Fruit fly (Drosophila melanogaster): ENCODE results near the gene CG7988.

CG7988 gene

DNA sequence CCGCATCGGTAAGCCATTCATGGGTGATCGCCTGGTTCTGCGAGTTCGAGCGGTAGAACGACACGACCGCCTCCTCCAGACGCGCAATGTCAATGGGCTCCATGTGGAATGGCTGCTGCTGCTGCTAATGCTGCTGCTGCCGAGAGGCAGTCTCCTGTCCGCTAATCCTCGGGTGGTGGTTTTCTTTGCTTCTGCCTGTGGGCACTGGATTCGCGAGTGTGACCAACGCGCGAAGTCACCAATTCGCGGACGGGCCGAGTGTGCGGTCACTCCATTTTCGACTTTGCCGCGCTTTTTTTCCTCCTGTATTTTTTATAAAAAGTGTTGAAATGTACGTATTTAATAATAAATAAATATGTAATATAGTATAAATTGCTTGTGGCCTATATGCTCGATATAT is 37.1 kb upstream of the CG7988 start, which contains the start of gene cdm (continued):
- peak; percentile 21; the same call in 1 of the 2 replicates for TF ChIP-seq unc-4 (GFP tag; IDR thresholded peaks at IDR 0.05; ENCODE audit: partially characterized antibody)
- no peak for TF ChIP-seq otp (GFP tag; IDR thresholded peaks at IDR 0.05)
- no peak for TF ChIP-seq dmrt11E (tag; optimal IDR thresholded peaks at IDR 0.05)
- TF ChIP-seq Atf6 (GFP tag; IDR thresholded peaks at IDR 0.05): no peak
- no peak for TF ChIP-seq CG8765 (GFP tag; IDR thresholded peaks at IDR 0.05)
- TF ChIP-seq CG10366 (GFP tag; IDR thresholded peaks at IDR 0.05): no peak
- no peak for TF ChIP-seq al (GFP tag; IDR thresholded peaks at IDR 0.05)
- TF ChIP-seq crol (GFP tag; IDR thresholded peaks at IDR 0.05): no peak
- TF ChIP-seq YL-1 (GFP tag; optimal IDR thresholded peaks at IDR 0.05): peak; percentile 42
- TF ChIP-seq jigr1 (GFP tag; IDR thresholded peaks at IDR 0.05): no peak
- 0 out of 2 replicates have a peak, but pooled peaks have one; percentile 37 for TF ChIP-seq CG13287 (GFP tag; IDR thresholded peaks at IDR 0.05; ENCODE audit: partially characterized antibody)
- TF ChIP-seq NC2β (GFP tag; optimal IDR thresholded peaks at IDR 0.05): no peak
- no peak for TF ChIP-seq sd (tag; optimal IDR thresholded peaks at IDR 0.05)
- no peak for TF ChIP-seq CG10543 (GFP tag; optimal IDR thresholded peaks at IDR 0.05)
- TF ChIP-seq Mrtf (GFP tag; IDR thresholded peaks at IDR 0.05): no peak
- TF ChIP-seq CG33557 (GFP tag; optimal IDR thresholded peaks at IDR 0.05): no peak
- no peak for TF ChIP-seq CoRest (tag; optimal IDR thresholded peaks at IDR 0.05)
- TF ChIP-seq CG34224 (GFP tag; IDR thresholded peaks at IDR 0.05; ENCODE audit: partially characterized antibody): peak; percentile 22; the same call in 1 of the 3 replicates
- TF ChIP-seq D19B (GFP tag; optimal IDR thresholded peaks at IDR 0.05): no peak
- no peak for TF ChIP-seq CG3281 (GFP tag; optimal IDR thresholded peaks at IDR 0.05)
- no peak for TF ChIP-seq zfh2 (GFP tag; optimal IDR thresholded peaks at IDR 0.05)
- TF ChIP-seq Scr (GFP tag; IDR thresholded peaks at IDR 0.05; ENCODE audit: partially characterized antibody): no peak; the same call in 1 of the 2 replicates
- TF ChIP-seq ara (GFP tag; IDR thresholded peaks at IDR 0.05): no peak
- no peak for TF ChIP-seq H15 (GFP tag; IDR thresholded peaks at IDR 0.05)
- TF ChIP-seq CG31388 (GFP tag; optimal IDR thresholded peaks at IDR 0.05): no peak
- no peak for TF ChIP-seq NC2α (GFP tag; optimal IDR thresholded peaks at IDR 0.05)
- no peak for TF ChIP-seq CTCF (GFP tag; optimal IDR thresholded peaks at IDR 0.05)
- no peak for TF ChIP-seq fd96Cb (tag; optimal IDR thresholded peaks at IDR 0.05)
- no peak for TF ChIP-seq CG30020 (tag; optimal IDR thresholded peaks at IDR 0.05)
- TF ChIP-seq CG6272 (GFP tag; IDR thresholded peaks at IDR 0.05): no peak
- no peak for TF ChIP-seq gcm (GFP tag; optimal IDR thresholded peaks at IDR 0.05)
- TF ChIP-seq klu (GFP tag; IDR thresholded peaks at IDR 0.05): no peak
- TF ChIP-seq CG2116 (GFP tag; optimal IDR thresholded peaks at IDR 0.05): peak; percentile 27
- no peak for TF ChIP-seq CHES-1-like (GFP tag; optimal IDR thresholded peaks at IDR 0.05)
- TF ChIP-seq ap (GFP tag; IDR thresholded peaks at IDR 0.05): no peak
- no peak for TF ChIP-seq CG9727 (GFP tag; optimal IDR thresholded peaks at IDR 0.05)
- TF ChIP-seq CG6765 (GFP tag; optimal IDR thresholded peaks at IDR 0.05): peak; percentile 6
- no peak for TF ChIP-seq Gug (GFP tag; IDR thresholded peaks at IDR 0.05)
- peak; percentile 80 for TF ChIP-seq CG15514 (GFP tag; optimal IDR thresholded peaks at IDR 0.05)
- TF ChIP-seq rib (GFP tag; IDR thresholded peaks at IDR 0.05): peak; percentile 3; the same call in 1 of the 2 replicates
- TF ChIP-seq CG17186 (GFP tag; optimal IDR thresholded peaks at IDR 0.05): peak; percentile 19
- TF ChIP-seq sens (GFP tag): peak; percentile 20
- no peak for TF ChIP-seq ERR (GFP tag; optimal IDR thresholded peaks at IDR 0.05)
- TF ChIP-seq CG10274 (GFP tag; optimal IDR thresholded peaks at IDR 0.05): no peak
- no peak for TF ChIP-seq odd (GFP tag; optimal IDR thresholded peaks at IDR 0.05)
- no peak for TF ChIP-seq Stat92E (GFP tag; optimal IDR thresholded peaks at IDR 0.05)
- TF ChIP-seq trh (GFP tag; optimal IDR thresholded peaks at IDR 0.05): no peak
- no peak for TF ChIP-seq CG9437 (GFP tag; optimal IDR thresholded peaks at IDR 0.05)
- no peak for TF ChIP-seq croc (GFP tag; conservative IDR thresholded peaks at IDR 0.05)
- TF ChIP-seq ems (GFP tag; optimal IDR thresholded peaks at IDR 0.05): no peak
- 0 out of 3 replicates have a peak, but pooled peaks have one; percentile 32 for TF ChIP-seq ken (GFP tag; IDR thresholded peaks at IDR 0.05)
- TF ChIP-seq Hmr (GFP tag; optimal IDR thresholded peaks at IDR 0.05): no peak

Data from whole organism, embryonic.